Worm (Caenorhabditis elegans): ENCODE results near the gene Y62H9A.8.

DNA sequence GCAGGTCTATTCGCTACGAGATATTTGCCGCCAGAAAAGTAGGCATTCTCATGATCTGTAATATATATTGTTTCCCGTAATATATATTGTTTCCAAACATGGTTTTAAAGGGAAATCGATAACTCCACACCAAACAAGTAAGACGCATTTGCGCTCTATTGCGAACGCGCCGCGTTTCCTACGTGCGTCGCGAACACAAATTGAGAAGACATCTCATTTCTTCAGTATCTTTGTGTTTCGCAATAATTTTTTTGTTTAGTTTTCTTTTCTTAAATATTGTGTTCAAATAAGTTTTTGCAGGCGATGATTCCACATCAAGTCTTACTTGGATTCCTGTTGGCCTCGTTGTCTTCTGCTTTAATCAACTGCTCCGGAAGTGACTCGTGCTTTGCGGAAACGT, 27.1 kb downstream of the Y62H9A.8 start, which contains the start of gene F54F7.6:
- TF ChIP-seq lin-39 (tag; optimal IDR thresholded peaks at IDR 0.05) (no peak), ama-1 (optimal IDR thresholded peaks at IDR 0.05) (no peak), ceh-16 (tag; optimal IDR thresholded peaks at IDR 0.05) (no peak), ztf-11 (tag; optimal IDR thresholded peaks at IDR 0.05) (no peak), nhr-25 (tag; optimal IDR thresholded peaks at IDR 0.05) (no peak), zag-1 (tag; optimal IDR thresholded peaks at IDR 0.05) (no peak), elt-3 (tag; optimal IDR thresholded peaks at IDR 0.05) (no peak), mdl-1 (tag; optimal IDR thresholded peaks at IDR 0.05) (no peak), fkh-10 (GFP tag; optimal IDR thresholded peaks at IDR 0.05) (no peak), snpc-4 (tag; optimal IDR thresholded peaks at IDR 0.05) (no peak), hmg-11 (tag; optimal IDR thresholded peaks at IDR 0.05) (no peak), nhr-12 (tag; optimal IDR thresholded peaks at IDR 0.05) (no peak)

Measured in whole organism, L3 larva.